Worm (Caenorhabditis elegans): ENCODE results near the gene K03B4.8.

K03B4.8 gene

DNA sequence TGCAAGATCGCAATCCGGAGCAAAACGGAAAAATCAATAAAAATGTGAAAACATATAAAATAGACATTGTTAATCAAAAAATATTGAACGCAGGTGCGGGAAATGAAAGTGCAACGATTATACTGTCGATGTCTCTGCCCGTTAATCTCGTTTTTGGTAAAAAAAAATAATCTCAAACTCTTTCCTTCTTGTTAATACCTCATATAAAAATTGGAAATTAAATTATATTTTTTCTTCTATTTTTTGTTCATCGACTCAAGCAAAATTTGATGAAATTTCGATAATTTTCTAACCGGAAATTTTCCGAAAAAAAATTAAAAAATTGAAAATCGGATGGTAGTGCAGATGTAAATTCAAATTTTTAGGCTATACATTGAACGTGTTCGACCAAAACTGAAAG is 1.9 kb downstream of the K03B4.8 start, which contains the start of gene K03B4.9:
Gene K03B4.9, minus strand, starts transcription at position 101 of the 400 bp plus-strand sequence.
- TF ChIP-seq nhr-10 (tag; optimal IDR thresholded peaks at IDR 0.05) (no peak), duxl-1 (tag; optimal IDR thresholded peaks at IDR 0.05; ENCODE audit: poor library complexity) (no peak), Y75B8A.6 (GFP tag; IDR thresholded peaks at IDR 0.05) (no peak), unc-130 (GFP tag; optimal IDR thresholded peaks at IDR 0.05) (no peak), madf-9 (GFP tag; conservative IDR thresholded peaks at IDR 0.05) (no peak), lin-38 (GFP tag; IDR thresholded peaks at IDR 0.05) (no peak), lin-13 (GFP tag; optimal IDR thresholded peaks at IDR 0.05) (no peak), arid-1 (GFP tag; conservative IDR thresholded peaks at IDR 0.05) (no peak), tra-1 (GFP tag; IDR thresholded peaks at IDR 0.05) (no peak), daf-12 (tag; optimal IDR thresholded peaks at IDR 0.05) (no peak), D1046.2 (GFP tag; IDR thresholded peaks at IDR 0.05) (no peak), unc-39 (tag; optimal IDR thresholded peaks at IDR 0.05) (no peak), dmd-9 (GFP tag; IDR thresholded peaks at IDR 0.05) (no peak)

DNA sequence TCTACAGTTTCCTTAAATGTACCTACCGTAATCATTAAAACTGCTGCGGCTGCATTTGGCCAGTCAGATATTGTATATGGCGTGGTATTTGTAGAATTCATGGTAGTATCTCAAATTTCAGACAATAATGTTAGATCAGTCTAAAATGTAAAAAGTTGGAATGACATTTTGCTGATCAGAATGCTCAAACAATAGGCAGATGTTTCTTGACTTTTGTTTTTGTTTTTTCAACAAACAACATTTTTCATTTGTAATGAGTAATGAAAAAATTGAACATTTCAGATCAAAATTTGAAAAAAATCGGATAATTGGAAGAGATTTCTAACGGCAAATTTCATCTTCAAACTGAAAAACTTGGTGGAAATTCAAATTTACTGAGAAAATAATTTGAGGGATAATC is 5.8 kb downstream of the K03B4.8 start, which contains the start of gene srx-77:
Gene srx-77, minus strand, starts transcription at position 101 of the 400 bp plus-strand sequence.
- TF ChIP-seq ctbp-1 (GFP tag; IDR thresholded peaks at IDR 0.05) (no peak), F37D6.2 (tag; optimal IDR thresholded peaks at IDR 0.05) (no peak), hlh-30 (tag; optimal IDR thresholded peaks at IDR 0.05; ENCODE audit: insufficient read depth) (no peak)

DNA sequence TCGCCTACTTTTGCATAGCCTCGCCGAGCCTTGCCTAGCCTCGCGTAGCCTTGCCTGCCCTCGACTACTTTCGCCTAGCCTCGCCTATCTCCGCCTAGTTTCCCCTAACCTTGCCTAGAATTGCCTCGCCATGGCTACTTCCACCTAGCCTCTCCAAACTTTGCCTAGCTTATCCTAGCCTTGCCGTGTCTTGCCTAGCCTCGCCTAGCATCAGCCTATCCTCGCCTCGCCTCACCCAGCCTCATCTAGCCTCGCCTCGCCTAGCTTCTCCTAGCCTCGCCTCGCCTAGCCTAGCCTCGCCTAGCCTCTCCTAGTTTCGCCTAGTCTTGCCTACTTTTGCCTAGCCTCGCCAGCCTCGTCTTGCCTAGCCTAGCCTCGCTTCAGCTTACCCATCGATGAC is 7.3 kb downstream of the K03B4.8 start:
- no peak for TF ChIP-seq ceh-62 (tag; optimal IDR thresholded peaks at IDR 0.05)
- peak; percentile 80 for TF ChIP-seq set-16 (GFP tag; IDR thresholded peaks at IDR 0.05)
- peak; percentile 45; the same call in 1 of the 2 replicates for TF ChIP-seq dmd-8 (GFP tag; IDR thresholded peaks at IDR 0.05)

DNA sequence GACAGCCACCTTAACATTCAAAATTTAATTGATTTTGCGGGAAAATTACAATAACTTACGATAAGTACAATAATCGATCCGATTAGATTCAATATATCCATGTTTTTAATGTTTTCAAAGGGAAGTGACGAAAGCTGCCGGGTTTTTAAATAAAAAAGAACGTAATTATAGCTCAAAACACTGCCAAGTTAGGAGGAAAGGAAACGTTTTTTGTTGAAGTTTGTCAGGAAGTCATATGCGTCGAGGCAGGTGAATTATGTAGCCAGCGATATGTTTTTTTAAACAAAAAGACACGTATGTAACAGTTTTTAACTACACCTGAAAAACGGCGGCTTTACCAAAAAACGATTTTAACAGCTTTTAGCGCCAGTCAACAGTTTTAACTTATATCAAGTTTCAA is 8.8 kb downstream of the K03B4.8 start, which contains the start of gene srx-73:
Gene srx-73, minus strand, starts transcription at position 101 of the 400 bp plus-strand sequence.
- TF ChIP-seq ctbp-1 (GFP tag; IDR thresholded peaks at IDR 0.05) (no peak), nhr-42 (GFP tag; IDR thresholded peaks at IDR 0.05) (no peak), saeg-2 (GFP tag; IDR thresholded peaks at IDR 0.05) (no peak), nhr-48 (tag; optimal IDR thresholded peaks at IDR 0.05) (no peak), unc-39 (tag; optimal IDR thresholded peaks at IDR 0.05) (no peak), Y105C5A.15 (GFP tag; IDR thresholded peaks at IDR 0.05) (no peak), hif-1 (tag; optimal IDR thresholded peaks at IDR 0.05) (no peak), ceh-44 (GFP tag; IDR thresholded peaks at IDR 0.05) (no peak), nhr-25 (tag; optimal IDR thresholded peaks at IDR 0.05; ENCODE audit: borderline replicate concordance, insufficient read depth) (no peak), unc-62 (GFP tag; optimal IDR thresholded peaks at IDR 0.05 in 1 of 2) (no peak), unc-62 (tag; optimal IDR thresholded peaks at IDR 0.05) (no peak), nhr-11 (tag; optimal IDR thresholded peaks at IDR 0.05) (no peak)

DNA sequence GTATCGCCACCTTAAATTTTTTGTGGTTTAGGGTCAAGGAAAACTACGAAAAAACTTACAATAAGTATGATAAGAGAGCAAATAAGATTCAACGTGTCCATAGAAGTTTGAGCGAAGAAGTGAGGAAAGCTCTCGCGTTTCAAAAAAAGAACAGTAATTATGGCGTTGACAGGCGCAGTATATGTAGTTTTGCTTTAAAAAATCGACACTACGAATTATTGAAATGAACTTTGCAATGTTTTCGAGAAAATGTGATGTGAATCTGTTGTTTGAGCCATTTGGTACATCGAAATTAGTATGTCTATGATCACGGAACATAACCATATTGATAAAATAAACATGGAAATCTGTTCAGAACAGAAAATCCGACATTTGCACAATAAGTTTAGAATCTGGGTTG is 12.0 kb downstream of the K03B4.8 start, which contains the start of gene srx-74:
Gene srx-74, minus strand, starts transcription at position 101 of the 400 bp plus-strand sequence.
- TF ChIP-seq Y75B8A.6 (GFP tag; IDR thresholded peaks at IDR 0.05), result no peak
- no peak for TF ChIP-seq snpc-4 (tag; optimal IDR thresholded peaks at IDR 0.05)
- TF ChIP-seq ceh-28 (tag; optimal IDR thresholded peaks at IDR 0.05), result no peak
- TF ChIP-seq rbr-2 (tag; optimal IDR thresholded peaks at IDR 0.05), result no peak
- no peak for TF ChIP-seq set-16 (GFP tag; IDR thresholded peaks at IDR 0.05)
- no peak for TF ChIP-seq R02D3.7 (tag; optimal IDR thresholded peaks at IDR 0.05)
- no peak for TF ChIP-seq dve-1 (tag; optimal IDR thresholded peaks at IDR 0.05; ENCODE audit: insufficient read depth)
- no peak for TF ChIP-seq nhr-42 (GFP tag; IDR thresholded peaks at IDR 0.05)
- TF ChIP-seq F10B5.3 (tag; optimal IDR thresholded peaks at IDR 0.05), result no peak
- no peak for TF ChIP-seq nhr-11 (tag; optimal IDR thresholded peaks at IDR 0.05)
- TF ChIP-seq F26F4.8 (GFP tag; conservative IDR thresholded peaks at IDR 0.05), result no peak
- TF ChIP-seq dmd-6 (GFP tag; IDR thresholded peaks at IDR 0.05), result no peak
- TF ChIP-seq egl-43 (GFP tag; IDR thresholded peaks at IDR 0.05), result no peak
- no peak for TF ChIP-seq nhr-48 (tag; optimal IDR thresholded peaks at IDR 0.05)
- TF ChIP-seq nhr-102 (tag; optimal IDR thresholded peaks at IDR 0.05), result no peak

Data from whole organism, L4 larva.